Worm (Caenorhabditis elegans): ENCODE results near the gene lido-7.

ce11 chrII:2946438-2946837 is 41.7 kb upstream of the lido-7 start, which contains the start of gene srw-79:
- TF ChIP-seq nhr-237 (tag; optimal IDR thresholded peaks at IDR 0.05) = no peak
- no peak for TF ChIP-seq nhr-12 (tag; optimal IDR thresholded peaks at IDR 0.05)
- no peak for TF ChIP-seq ztf-11 (tag; optimal IDR thresholded peaks at IDR 0.05)
- no peak for TF ChIP-seq lsy-2 (tag; optimal IDR thresholded peaks at IDR 0.05)
- no peak for TF ChIP-seq unc-39 (tag; optimal IDR thresholded peaks at IDR 0.05)
- no peak for TF ChIP-seq ham-2 (GFP tag; optimal IDR thresholded peaks at IDR 0.05)
- TF ChIP-seq nhr-76 (tag; optimal IDR thresholded peaks at IDR 0.05) = no peak
- TF ChIP-seq zip-8 (tag; optimal IDR thresholded peaks at IDR 0.05) = no peak
- TF ChIP-seq M03D4.4 (tag; optimal IDR thresholded peaks at IDR 0.05) = no peak

All from whole organism, mixed stage, embryonic.